Worm (Caenorhabditis elegans): ENCODE results near the gene smf-3.

Gene smf-3

DNA sequence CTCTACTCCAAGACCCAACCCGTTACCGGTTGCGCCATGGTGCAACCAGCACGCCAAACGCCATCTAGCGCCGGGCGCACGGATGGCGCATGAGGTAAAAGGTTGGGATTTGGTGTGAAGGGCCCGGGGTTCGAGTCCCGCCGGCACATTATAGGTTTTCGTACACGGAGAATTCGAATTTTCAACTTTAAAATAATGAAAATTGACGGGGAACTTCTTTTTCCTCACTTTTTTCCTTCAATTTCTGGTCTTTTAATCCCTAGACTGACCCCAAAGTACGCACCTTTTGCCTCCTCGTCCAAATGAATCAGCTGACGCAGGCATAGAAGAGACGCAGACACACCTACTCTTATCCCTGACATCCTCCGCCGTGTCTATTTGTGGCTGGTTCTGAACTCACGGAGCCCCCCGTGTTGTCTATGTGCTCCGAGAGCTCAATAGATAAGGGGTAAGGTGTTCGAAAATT lies 15.1 kb upstream of the smf-3 start (continued):
- TF ChIP-seq nhr-237 (tag; optimal IDR thresholded peaks at IDR 0.05) (no peak), ama-1 (optimal IDR thresholded peaks at IDR 0.05) (peak; percentile 54), nhr-19 (GFP tag; conservative IDR thresholded peaks at IDR 0.05) (peak; percentile 80), egl-13 (tag; optimal IDR thresholded peaks at IDR 0.05) (no peak), pqm-1 (tag; optimal IDR thresholded peaks at IDR 0.05) (no peak), sup-37 (GFP tag; optimal IDR thresholded peaks at IDR 0.05) (no peak), ceh-88 (GFP tag; IDR thresholded peaks at IDR 0.05) (no peak), unc-30 (tag; optimal IDR thresholded peaks at IDR 0.05) (no peak), elt-2 (tag; optimal IDR thresholded peaks at IDR 0.05) (no peak)

DNA sequence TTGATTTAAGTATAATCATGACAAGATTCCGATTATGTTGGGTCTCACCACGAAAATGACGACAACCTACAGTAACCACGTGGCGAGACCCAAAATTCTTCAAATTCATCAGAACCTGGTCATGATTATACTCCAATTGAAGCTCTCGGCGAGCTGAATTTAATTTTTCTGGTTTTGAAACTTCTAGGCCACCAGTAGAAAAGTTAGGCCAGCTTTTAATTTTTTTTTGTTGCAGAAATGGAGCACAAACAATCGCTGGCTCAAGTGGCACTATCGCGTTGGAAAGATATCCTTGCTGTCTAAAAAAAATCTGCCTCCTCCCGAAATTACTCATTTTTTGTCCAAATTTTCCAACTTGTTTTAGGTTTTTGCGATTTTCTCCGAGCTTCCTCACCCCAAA lies 12.1 kb upstream of the smf-3 start:
- TF ChIP-seq fos-1 (tag; optimal IDR thresholded peaks at IDR 0.05) (no peak), efl-1 (optimal IDR thresholded peaks at IDR 0.05) (no peak), efl-1 (GFP tag; optimal IDR thresholded peaks at IDR 0.05 in 1 of 2) (peak in 1 of 2 experiments; percentile 43)

DNA sequence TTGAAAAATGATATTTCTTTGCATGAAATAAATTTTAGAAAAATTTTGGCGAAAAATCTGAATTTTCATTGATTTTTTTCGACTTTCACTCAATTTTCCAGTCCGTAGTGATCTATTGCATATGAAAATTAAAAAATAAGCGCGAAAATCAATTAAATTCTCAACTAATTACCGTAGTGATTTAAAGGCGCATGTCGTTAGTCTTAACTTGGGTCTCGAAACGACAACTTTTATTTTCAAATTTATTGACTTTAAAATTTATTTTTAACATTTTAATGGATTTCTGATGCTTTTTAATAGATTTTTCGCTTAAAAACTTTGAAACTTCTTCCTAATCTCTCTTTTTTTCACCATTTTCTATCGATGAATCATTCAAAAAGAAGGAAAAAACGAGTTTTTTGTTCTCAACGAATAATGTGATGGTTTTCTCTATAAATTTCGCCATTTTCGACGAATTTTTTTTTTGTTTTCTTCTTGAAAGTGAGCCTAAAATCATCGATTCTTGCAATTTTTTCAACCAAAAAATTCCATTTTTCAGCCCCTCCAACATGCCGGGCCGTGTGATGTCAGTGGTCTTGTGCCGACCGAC lies 11.1 kb upstream of the smf-3 start, which contains the start of gene vamp-7:
Gene vamp-7 (plus strand): TSS at position 539 of the 589 bp plus-strand sequence.
- TF ChIP-seq fos-1 (tag; optimal IDR thresholded peaks at IDR 0.05) (no peak), hpl-2 (GFP tag; optimal IDR thresholded peaks at IDR 0.05) (no peak), tbx-2 (tag; optimal IDR thresholded peaks at IDR 0.05) (no peak), nhr-71 (tag; optimal IDR thresholded peaks at IDR 0.05) (no peak), nhr-76 (tag; optimal IDR thresholded peaks at IDR 0.05) (no peak), nhr-77 (tag; optimal IDR thresholded peaks at IDR 0.05) (no peak), ceh-88 (GFP tag; IDR thresholded peaks at IDR 0.05) (no peak), efl-1 (optimal IDR thresholded peaks at IDR 0.05) (peak in 1 of 2 experiments; percentile 3), efl-1 (GFP tag; optimal IDR thresholded peaks at IDR 0.05 in 1 of 2) (no peak), tlp-1 (tag; optimal IDR thresholded peaks at IDR 0.05) (no peak), F16B12.6 (tag; optimal IDR thresholded peaks at IDR 0.05) (no peak), jun-1 (tag; optimal IDR thresholded peaks at IDR 0.05) (no peak), sptf-1 (tag; optimal IDR thresholded peaks at IDR 0.05) (no peak), isw-1 (GFP tag; IDR thresholded peaks at IDR 0.05) (no peak), ztf-4 (tag; optimal IDR thresholded peaks at IDR 0.05) (peak; percentile 49), alr-1 (tag; optimal IDR thresholded peaks at IDR 0.05; ENCODE audit: borderline replicate concordance) (no peak), elt-2 (tag; optimal IDR thresholded peaks at IDR 0.05) (no peak), lsy-2 (tag; optimal IDR thresholded peaks at IDR 0.05) (peak in 1 of 2 experiments; percentile 4), nhr-12 (tag; optimal IDR thresholded peaks at IDR 0.05) (no peak)

DNA sequence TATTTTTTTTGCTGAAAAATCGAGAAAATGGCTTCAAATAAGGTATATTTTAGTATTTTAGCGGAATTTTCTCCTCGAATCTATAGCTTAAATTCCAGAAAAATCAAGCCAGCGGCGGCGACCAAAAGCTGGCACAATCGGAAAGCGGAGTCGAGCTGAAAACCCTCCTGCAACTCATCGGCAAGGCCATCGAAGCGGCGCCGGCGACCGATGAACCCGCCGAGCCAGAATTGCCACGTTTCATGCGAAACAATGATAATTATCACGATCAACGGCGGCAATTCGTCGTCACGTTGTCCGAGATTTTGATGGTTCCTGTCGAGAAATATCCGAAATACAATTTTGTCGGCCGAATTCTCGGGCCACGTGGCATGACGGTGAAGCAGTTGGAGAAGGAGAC lies 8.3 kb upstream of the smf-3 start, which contains the start of gene Y69A2AR.32:
Gene Y69A2AR.32 (plus strand): TSS at position 28 of the 400 bp plus-strand sequence.
- no peak for TF ChIP-seq ceh-82 (tag; optimal IDR thresholded peaks at IDR 0.05)
- TF ChIP-seq unc-86 (tag; optimal IDR thresholded peaks at IDR 0.05) = no peak

DNA sequence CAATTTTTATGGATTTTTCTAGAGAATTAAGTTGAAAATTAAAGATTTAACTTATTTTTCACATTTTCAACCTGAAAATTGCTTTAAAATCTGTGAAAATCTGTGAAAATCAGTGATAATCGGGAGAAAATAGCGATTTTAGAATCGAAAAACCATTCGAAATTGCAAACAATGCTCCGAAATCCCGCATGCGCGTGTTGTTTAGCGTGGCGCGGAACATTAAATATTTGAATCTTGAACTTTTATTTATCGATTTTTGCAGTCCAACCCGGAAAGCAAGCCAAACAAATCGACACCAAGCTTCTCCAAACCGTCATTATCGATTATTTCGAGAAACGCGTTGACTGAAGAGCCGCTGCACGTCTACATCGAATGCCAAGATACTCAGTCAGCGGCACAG lies 7.7 kb upstream of the smf-3 start:
- no peak for TF ChIP-seq ceh-8 (GFP tag; optimal IDR thresholded peaks at IDR 0.05)
- no peak for TF ChIP-seq aha-1 (tag; optimal IDR thresholded peaks at IDR 0.05)
- no peak for TF ChIP-seq efl-3 (GFP tag; optimal IDR thresholded peaks at IDR 0.05)
- TF ChIP-seq egl-27 (tag; optimal IDR thresholded peaks at IDR 0.05) = no peak
- TF ChIP-seq nhr-47 (tag; optimal IDR thresholded peaks at IDR 0.05) = no peak
- TF ChIP-seq irx-1 (tag; optimal IDR thresholded peaks at IDR 0.05) = no peak
- no peak for TF ChIP-seq lin-14 (GFP tag; optimal IDR thresholded peaks at IDR 0.05)
- no peak for TF ChIP-seq nhr-20 (tag; optimal IDR thresholded peaks at IDR 0.05)
- no peak for TF ChIP-seq ceh-88 (GFP tag; IDR thresholded peaks at IDR 0.05)
- peak in 1 of 2 experiments; percentile 55 for TF ChIP-seq efl-1 (optimal IDR thresholded peaks at IDR 0.05)
- no peak for TF ChIP-seq efl-1 (GFP tag; optimal IDR thresholded peaks at IDR 0.05 in 1 of 2)
- TF ChIP-seq alr-1 (tag; optimal IDR thresholded peaks at IDR 0.05; ENCODE audit: borderline replicate concordance) = no peak
- no peak for TF ChIP-seq pag-3 (tag; optimal IDR thresholded peaks at IDR 0.05; ENCODE audit: borderline replicate concordance, insufficient read depth)
- TF ChIP-seq hlh-4 (tag; optimal IDR thresholded peaks at IDR 0.05) = no peak
- TF ChIP-seq Y116A8C.19 (tag; optimal IDR thresholded peaks at IDR 0.05; ENCODE audit: borderline replicate concordance) = no peak
- TF ChIP-seq nhr-77 (tag; optimal IDR thresholded peaks at IDR 0.05) = no peak
- TF ChIP-seq dpl-1 (GFP tag; optimal IDR thresholded peaks at IDR 0.05) = peak in 1 of 3 experiments; percentile 2

Data from whole organism, L1 larva.